Worm (Caenorhabditis elegans): Measurements from ENCODE around the gene B0507.8.
A peak's percentile ranks its signal among the peaks of the same experiment; 100 is the strongest.

DNA sequence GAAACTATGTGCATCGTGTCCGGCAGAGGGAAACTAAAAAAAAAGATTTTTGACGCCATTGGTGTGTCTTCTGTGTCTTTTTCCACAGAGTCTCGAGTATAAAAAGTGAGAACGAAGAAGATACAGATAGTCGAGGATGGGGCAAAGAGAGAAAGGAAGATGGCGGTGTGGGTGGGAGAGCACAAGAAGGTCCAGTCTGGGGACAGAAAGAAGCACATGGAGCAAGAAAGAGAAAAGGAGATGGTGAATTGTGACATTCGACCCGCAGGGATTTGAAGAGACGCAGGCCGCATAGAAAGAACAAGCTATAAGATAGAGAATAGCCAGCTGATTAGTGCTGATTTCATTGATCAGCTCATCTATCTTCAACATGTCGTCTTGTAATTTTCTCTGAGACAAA, 39.5 kb upstream of the B0507.8 start:
- TF ChIP-seq rnt-1 (tag; optimal IDR thresholded peaks at IDR 0.05) (peak; percentile 68), ceh-22 (tag; optimal IDR thresholded peaks at IDR 0.05) (no peak), fkh-10 (GFP tag; optimal IDR thresholded peaks at IDR 0.05) (no peak), unc-86 (tag; optimal IDR thresholded peaks at IDR 0.05) (no peak), dve-1 (tag; optimal IDR thresholded peaks at IDR 0.05) (no peak), pha-4 (tag; optimal IDR thresholded peaks at IDR 0.05) (no peak), pat-9 (tag; optimal IDR thresholded peaks at IDR 0.05) (no peak), unc-42 (tag; optimal IDR thresholded peaks at IDR 0.05) (no peak), pqm-1 (tag; optimal IDR thresholded peaks at IDR 0.05) (no peak), sox-4 (tag; optimal IDR thresholded peaks at IDR 0.05) (no peak), elt-4 (tag; optimal IDR thresholded peaks at IDR 0.05) (no peak), unc-3 (GFP tag; conservative IDR thresholded peaks at IDR 0.05) (no peak), unc-3 (tag; optimal IDR thresholded peaks at IDR 0.05) (no peak)
